Worm (Caenorhabditis elegans): Measurements from ENCODE around the gene frh-1.

DNA sequence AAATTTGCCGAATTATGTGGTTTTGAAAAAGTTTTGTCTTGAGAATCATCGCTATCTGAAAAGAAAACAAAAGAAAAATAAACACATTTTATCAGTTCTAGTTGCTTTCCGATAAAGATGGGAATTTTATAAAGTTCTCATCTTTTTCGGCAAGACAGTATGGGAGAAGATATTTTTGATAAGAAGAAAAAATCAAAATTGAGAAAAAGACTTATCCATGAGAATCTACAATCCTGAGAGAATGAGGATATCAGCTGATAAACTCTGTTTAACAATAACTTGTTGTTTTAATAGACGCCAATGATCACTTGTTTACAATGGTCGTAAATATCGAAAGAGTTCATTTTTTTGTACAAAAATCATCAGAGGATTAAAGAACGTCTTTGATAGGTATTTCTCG is 41.2 kb upstream of the frh-1 start, which contains the start of gene F55C12.6:
- TF ChIP-seq ama-1 (optimal IDR thresholded peaks at IDR 0.05) (no peak), B0310.2 (tag; optimal IDR thresholded peaks at IDR 0.05) (no peak), sea-1 (GFP tag; conservative IDR thresholded peaks at IDR 0.05) (no peak), tbx-37 (GFP tag; conservative IDR thresholded peaks at IDR 0.05) (no peak), hmg-4 (GFP tag; optimal IDR thresholded peaks at IDR 0.05) (no peak), tra-4 (tag; optimal IDR thresholded peaks at IDR 0.05) (no peak), hmbx-1 (tag; optimal IDR thresholded peaks at IDR 0.05) (no peak), ceh-13 (GFP tag; optimal IDR thresholded peaks at IDR 0.05) (no peak), flt-1 (GFP tag; IDR thresholded peaks at IDR 0.05) (no peak)
